Worm (Caenorhabditis elegans): ENCODE data around the gene nas-12.

The nas-12 gene

ce11 chrIV:10275050-10275449 lies 51.2 kb downstream of the nas-12 start:
- TF ChIP-seq lsy-2 (tag; optimal IDR thresholded peaks at IDR 0.05), result no peak
- no peak for TF ChIP-seq unc-62 (GFP tag; optimal IDR thresholded peaks at IDR 0.05)
- no peak for TF ChIP-seq ces-1 (GFP tag; optimal IDR thresholded peaks at IDR 0.05)
- no peak for TF ChIP-seq bed-3 (GFP tag; optimal IDR thresholded peaks at IDR 0.05)
- TF ChIP-seq ham-2 (GFP tag; optimal IDR thresholded peaks at IDR 0.05), result no peak
- no peak for TF ChIP-seq zip-8 (tag; optimal IDR thresholded peaks at IDR 0.05)
- no peak for TF ChIP-seq ceh-39 (tag; optimal IDR thresholded peaks at IDR 0.05)
- no peak for TF ChIP-seq ceh-43 (GFP tag; optimal IDR thresholded peaks at IDR 0.05)
- TF ChIP-seq nhr-28 (tag; optimal IDR thresholded peaks at IDR 0.05), result no peak
- no peak for TF ChIP-seq nhr-237 (tag; optimal IDR thresholded peaks at IDR 0.05)
- TF ChIP-seq elt-1 (tag; optimal IDR thresholded peaks at IDR 0.05; ENCODE audit: borderline replicate concordance, insufficient read depth), result no peak
- TF ChIP-seq M03D4.4 (tag; optimal IDR thresholded peaks at IDR 0.05), result no peak
- no peak for TF ChIP-seq mab-5 (tag; optimal IDR thresholded peaks at IDR 0.05)
- TF ChIP-seq pha-4 (tag; optimal IDR thresholded peaks at IDR 0.05), result no peak
- no peak for TF ChIP-seq tbx-8 (GFP tag; optimal IDR thresholded peaks at IDR 0.05)
- TF ChIP-seq ztf-11 (tag; optimal IDR thresholded peaks at IDR 0.05), result no peak
- no peak for TF ChIP-seq snpc-4 (tag; optimal IDR thresholded peaks at IDR 0.05)
- TF ChIP-seq nhr-76 (tag; optimal IDR thresholded peaks at IDR 0.05), result no peak
- no peak for TF ChIP-seq cnd-1 (tag; optimal IDR thresholded peaks at IDR 0.05)
